Fruit fly (Drosophila melanogaster) whole organism, embryonic: ENCODE measurements around the gene CG4364.
A peak's percentile ranks its signal among the peaks of the same experiment; 100 is the strongest.

Source experiments
- Awh ChIP-seq: fragments of 200-800 bp; sonication (Bioruptor generic); IDR thresholded peaks from 2 replicates; pipeline ENCODE4, ENCODE4 v1.3.6; 2022; ENCODE audit warnings: missing biosample characterization, missing genetic modification characterization
- Bdp1 ChIP-seq: fragments of 200-800 bp; sonication (Bioruptor generic); optimal IDR thresholded peaks from 3 replicates; lab custom pipeline; 2016; ENCODE audit warnings: missing biosample characterization, missing genetic modification characterization
- CG10431 ChIP-seq: fragments of 200-800 bp; sonication (Bioruptor generic); optimal IDR thresholded peaks from 3 replicates; lab custom pipeline; 2018; ENCODE audit warnings: missing biosample characterization, mild to moderate bottlenecking, missing genetic modification characterization
- CG11560 ChIP-seq: fragments of 200-800 bp; sonication (Bioruptor generic); IDR thresholded peaks from 3 replicates; pipeline ENCODE4 v1.3.6; 2022; ENCODE audit warnings: missing biosample characterization, missing genetic modification characterization
- CG12299 ChIP-seq: fragments of 200-800 bp; sonication (Bioruptor generic); optimal IDR thresholded peaks from 2 replicates; lab custom pipeline; 2018; ENCODE audit warnings: missing biosample characterization, mild to moderate bottlenecking, missing genetic modification characterization
- CG12391 ChIP-seq: fragments of 200-800 bp; sonication (Bioruptor generic); optimal IDR thresholded peaks from 3 replicates; lab custom pipeline; 2018; ENCODE audit warnings: missing biosample characterization, mild to moderate bottlenecking, missing genetic modification characterization, moderate library complexity
- CG2129 ChIP-seq: fragments of 200-800 bp; sonication (Bioruptor generic); IDR thresholded peaks from 2 replicates; pipeline ENCODE4 v1.3.6; 2022; ENCODE audit warnings: missing biosample characterization, missing genetic modification characterization; ENCODE audit not compliant: partially characterized antibody
- CG2199 ChIP-seq: fragments of 200-800 bp; sonication (Bioruptor generic); IDR thresholded peaks from 3 replicates; pipeline ENCODE4 v1.3.6; 2022; ENCODE audit warnings: missing biosample characterization, missing genetic modification characterization
- CG2889 ChIP-seq: fragments of 200-800 bp; sonication (Bioruptor generic); IDR thresholded peaks from 3 replicates; pipeline ENCODE4 v1.3.6; 2022; ENCODE audit warnings: missing biosample characterization, missing genetic modification characterization
- CG3163 ChIP-seq: fragments of 200-800 bp; sonication (Bioruptor generic); optimal IDR thresholded peaks from 3 replicates; lab custom pipeline; 2016; ENCODE audit warnings: missing biosample characterization, missing genetic modification characterization
- CG32772 ChIP-seq: fragments of 200-800 bp; sonication (Bioruptor generic); IDR thresholded peaks from 2 replicates; pipeline ENCODE4 v1.3.6; 2022; ENCODE audit warnings: missing biosample characterization, missing genetic modification characterization
- CG3995 ChIP-seq: fragments of 200-800 bp; sonication (Bioruptor generic); optimal IDR thresholded peaks from 3 replicates; lab custom pipeline; 2016; ENCODE audit warnings: missing biosample characterization, missing genetic modification characterization
- CG4707 ChIP-seq: fragments of 200-800 bp; sonication (Bioruptor generic); optimal IDR thresholded peaks from 2 replicates; lab custom pipeline; 2018; ENCODE audit warnings: missing biosample characterization, mild to moderate bottlenecking, missing genetic modification characterization, moderate library complexity
- CG6175 ChIP-seq: fragments of 200-800 bp; sonication (Bioruptor generic); IDR thresholded peaks from 3 replicates; pipeline ENCODE4 v1.3.6; 2022; ENCODE audit warnings: missing biosample characterization, missing genetic modification characterization
- CG6765 ChIP-seq: fragments of 200-800 bp; sonication (Bioruptor generic); optimal IDR thresholded peaks from 3 replicates; lab custom pipeline; 2017; ENCODE audit warnings: missing biosample characterization, mild to moderate bottlenecking, missing genetic modification characterization
- CG7987 ChIP-seq: fragments of 200-800 bp; sonication (Bioruptor generic); optimal IDR thresholded peaks from 2 replicates; lab custom pipeline; 2018; ENCODE audit warnings: missing biosample characterization, mild to moderate bottlenecking, missing genetic modification characterization, moderate library complexity
- CG8944 ChIP-seq: fragments of 200-800 bp; sonication (Bioruptor generic); optimal IDR thresholded peaks from 3 replicates; lab custom pipeline; 2016; ENCODE audit warnings: missing biosample characterization, missing genetic modification characterization
- Dbx ChIP-seq: fragments of 200-800 bp; sonication (Bioruptor generic); IDR thresholded peaks from 3 replicates; pipeline ENCODE4 v1.3.6; 2022; ENCODE audit warnings: missing biosample characterization, missing genetic modification characterization
- ERR ChIP-seq: fragments of 200-800 bp; sonication (Bioruptor generic); optimal IDR thresholded peaks from 2 replicates; lab custom pipeline; 2016; ENCODE audit warnings: missing biosample characterization, missing genetic modification characterization
- Fer1 ChIP-seq: fragments of 200-800 bp; sonication (Bioruptor generic); optimal IDR thresholded peaks from 2 replicates; lab custom pipeline; 2017; ENCODE audit warnings: missing biosample characterization, mild to moderate bottlenecking, missing genetic modification characterization
- Fer2 ChIP-seq: fragments of 200-800 bp; sonication (Bioruptor generic); optimal IDR thresholded peaks from 2 replicates; lab custom pipeline; 2018; ENCODE audit warnings: missing biosample characterization, mild to moderate bottlenecking, missing genetic modification characterization, moderate library complexity
- HLH54F ChIP-seq: fragments of 200-800 bp; sonication (Bioruptor generic); optimal IDR thresholded peaks from 3 replicates; lab custom pipeline; 2016; ENCODE audit warnings: missing biosample characterization, missing genetic modification characterization
- Hand ChIP-seq: fragments of 200-800 bp; sonication (Bioruptor generic); optimal IDR thresholded peaks from 2 replicates; lab custom pipeline; 2017; ENCODE audit warnings: mild to moderate bottlenecking, missing biosample characterization, missing genetic modification reagents, missing genetic modification characterization
- HmgD ChIP-seq: fragments of 200-800 bp; sonication (Bioruptor generic); optimal IDR thresholded peaks from 3 replicates; lab custom pipeline; 2016; ENCODE audit warnings: missing biosample characterization, missing genetic modification characterization
- Hmr ChIP-seq: fragments of 200-800 bp; sonication (Bioruptor generic); optimal IDR thresholded peaks from 3 replicates; lab custom pipeline; 2017; ENCODE audit warnings: mild to moderate bottlenecking, missing biosample characterization, missing genetic modification reagents, missing genetic modification characterization
- Hsf ChIP-seq: fragments of 200-800 bp; sonication (Bioruptor generic); optimal IDR thresholded peaks from 3 replicates; lab custom pipeline; 2016; ENCODE audit warnings: missing biosample characterization, missing genetic modification characterization
- Mad ChIP-seq: fragments of 200-800 bp; sonication (Bioruptor generic); optimal IDR thresholded peaks from 2 replicates; lab custom pipeline; 2016; ENCODE audit warnings: missing biosample characterization, missing genetic modification characterization
- Myb ChIP-seq: fragments of 200-800 bp; sonication (Bioruptor generic); optimal IDR thresholded peaks from 2 replicates; lab custom pipeline; 2016; ENCODE audit warnings: missing biosample characterization, missing genetic modification characterization
- NC2α ChIP-seq: fragments of 200-800 bp; sonication (Bioruptor generic); optimal IDR thresholded peaks from 2 replicates; lab custom pipeline; 2016; ENCODE audit warnings: missing biosample characterization, missing genetic modification characterization
- Neu2 ChIP-seq: fragments of 200-800 bp; sonication (Bioruptor generic); optimal IDR thresholded peaks from 3 replicates; lab custom pipeline; 2016; ENCODE audit warnings: missing biosample characterization, missing genetic modification characterization, borderline replicate concordance
- Ravus ChIP-seq: fragments of 200-800 bp; sonication (Bioruptor generic); IDR thresholded peaks from 2 replicates; pipeline ENCODE4 v1.3.6; 2022; ENCODE audit warnings: missing biosample characterization, missing genetic modification characterization
- Spps ChIP-seq: fragments of 200-800 bp; sonication (Bioruptor generic); optimal IDR thresholded peaks from 2 replicates; lab custom pipeline; 2018; ENCODE audit warnings: missing biosample characterization, mild to moderate bottlenecking, missing genetic modification characterization
- Trl ChIP-seq, 3 experiments: fragments of >200 bp in 2 of 3; fragments of 200-800 bp in 1 of 3; sonication (Bioruptor generic) in 1 of 3; optimal IDR thresholded peaks; 2 replicates in 1 of 3; 3 replicates in 2 of 3; lab custom pipeline; 2016 to 2017; ENCODE audit warnings: missing biosample characterization in 1 of 3, missing genetic modification characterization in 1 of 3
- aop ChIP-seq: fragments of 200-800 bp; sonication (Bioruptor generic); IDR thresholded peaks from 2 replicates; pipeline ENCODE4 v1.3.6; 2022; ENCODE audit warnings: missing biosample characterization, missing genetic modification characterization
- ase ChIP-seq: fragments of 200-800 bp; sonication (Bioruptor generic); IDR thresholded peaks from 3 replicates; pipeline ENCODE4 v1.3.6; 2022; ENCODE audit warnings: missing biosample characterization, missing genetic modification characterization
- ash1 ChIP-seq: fragments of 200-800 bp; sonication (Bioruptor generic); optimal IDR thresholded peaks from 2 replicates; lab custom pipeline; 2018; ENCODE audit warnings: missing biosample characterization, mild to moderate bottlenecking, missing genetic modification characterization
- az2 ChIP-seq: fragments of 200-800 bp; sonication (Bioruptor generic); optimal IDR thresholded peaks from 3 replicates; lab custom pipeline; 2016; ENCODE audit warnings: missing biosample characterization, missing genetic modification characterization
- bowl ChIP-seq: fragments of 200-800 bp; sonication (Bioruptor generic); IDR thresholded peaks from 2 replicates; pipeline ENCODE4 v1.3.6; 2022; ENCODE audit warnings: missing biosample characterization, missing genetic modification characterization
- disco-r ChIP-seq: fragments of 200-800 bp; sonication (Bioruptor generic); optimal IDR thresholded peaks from 2 replicates; lab custom pipeline; 2016; ENCODE audit warnings: missing biosample characterization, missing genetic modification characterization
- esg ChIP-seq: fragments of 200-800 bp; sonication (Bioruptor generic); conservative IDR thresholded peaks from 2 replicates; pipeline ENCODE4 v1.3.6; 2022; ENCODE audit warnings: missing biosample characterization, missing genetic modification characterization
- eve ChIP-seq, 2 experiments: fragments of >200 bp; optimal IDR thresholded peaks; 2 replicates each; lab custom pipeline; 2017; ENCODE audit warnings: missing biosample characterization in 2 of 2, missing genetic modification characterization in 2 of 2
- ewg ChIP-seq: fragments of 200-800 bp; sonication (Bioruptor generic); optimal IDR thresholded peaks from 3 replicates; lab custom pipeline; 2017; ENCODE audit warnings: mild to moderate bottlenecking, missing biosample characterization, missing genetic modification reagents, missing genetic modification characterization
- jing ChIP-seq: fragments of 200-800 bp; sonication (Bioruptor generic); optimal IDR thresholded peaks from 2 replicates; lab custom pipeline; 2018; ENCODE audit warnings: missing biosample characterization, mild to moderate bottlenecking, missing genetic modification characterization
- lbe ChIP-seq: fragments of 200-800 bp; sonication (Bioruptor generic); optimal IDR thresholded peaks from 2 replicates; lab custom pipeline; 2016; ENCODE audit warnings: missing biosample characterization, mild to moderate bottlenecking, missing genetic modification characterization
- lmd ChIP-seq: fragments of 200-800 bp; sonication (Bioruptor generic); IDR thresholded peaks from 2 replicates; pipeline ENCODE4 v1.3.6; 2022; ENCODE audit warnings: missing biosample characterization, missing genetic modification characterization
- lov ChIP-seq, 2 experiments: fragments of 200-800 bp in 1 of 2; fragments of >200 bp in 1 of 2; sonication (Bioruptor generic) in 1 of 2; IDR thresholded peaks in 1 of 2; optimal IDR thresholded peaks in 1 of 2; 2 replicates in 1 of 2; 3 replicates in 1 of 2; pipeline versions ENCODE4 v1.3.6 to Lab custom; 2017 to 2022; ENCODE audit warnings: missing biosample characterization in 1 of 2, missing genetic modification characterization in 1 of 2
- org-1 ChIP-seq: fragments of 200-800 bp; sonication (Bioruptor generic); optimal IDR thresholded peaks from 2 replicates; lab custom pipeline; 2017; ENCODE audit warnings: missing biosample characterization, missing genetic modification characterization
- sr ChIP-seq: fragments of 200-800 bp; sonication (Bioruptor generic); IDR thresholded peaks from 3 replicates; pipeline ENCODE4 v1.3.6; 2022; ENCODE audit warnings: missing biosample characterization, missing genetic modification characterization
- twi ChIP-seq: fragments of 200-800 bp; optimal IDR thresholded peaks from 2 replicates; lab custom pipeline; 2019; ENCODE audit warnings: missing biosample characterization, mild to moderate bottlenecking, missing genetic modification characterization, moderate library complexity
- vvl ChIP-seq: fragments of 200-800 bp; sonication (Bioruptor generic); IDR thresholded peaks from 2 replicates; pipeline ENCODE4 v1.3.6; 2022; ENCODE audit warnings: missing biosample characterization, missing genetic modification characterization

CG4364 gene

DNA sequence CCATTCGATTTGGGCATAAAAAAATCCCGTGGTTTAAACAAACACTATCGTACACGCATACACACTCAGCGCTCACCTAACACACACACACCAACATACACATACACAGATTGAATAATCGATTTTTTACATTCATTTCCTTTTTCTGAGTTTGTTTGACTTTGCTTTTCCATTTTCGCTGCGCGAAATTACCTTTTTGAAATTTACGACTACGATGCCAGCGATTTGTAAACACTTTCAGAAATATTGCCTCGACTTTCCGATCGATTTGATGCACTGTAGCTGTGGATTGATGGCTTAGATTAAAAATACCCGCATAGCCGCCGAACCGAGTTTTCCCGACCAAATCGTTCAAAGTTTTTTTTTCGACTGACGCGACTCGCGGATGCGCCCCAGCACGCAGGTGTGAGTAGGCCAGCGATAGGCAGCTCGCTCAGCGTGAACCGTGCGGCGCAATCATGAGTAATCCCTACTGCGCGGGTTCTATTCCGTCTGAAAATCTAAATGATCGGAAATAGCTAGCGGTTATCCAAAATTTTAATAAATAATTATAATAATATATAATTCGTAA lies 12.1 kb downstream of the CG4364 start, which contains the start of gene Pka-C1 (continued):
- TF ChIP-seq ewg (GFP tag; lab: Kevin White, UChicago) (peak; percentile 77), vvl (peak; percentile 35), disco-r (GFP tag; lab: Kevin White, UChicago) (no peak), az2 (GFP tag; lab: Kevin White, UChicago) (peak; percentile 11), Fer2 (tag; lab: Kevin White, UChicago) (no peak), CG11560 (peak; percentile 69; the same call in 2 of the 3 replicates), Bdp1 (no peak), CG4707 (GFP tag; lab: Kevin White, UChicago) (no peak), jing (GFP tag; lab: Kevin White, UChicago) (no peak), aop (GFP tag; lab: Robert Waterston, UW) (0 out of 2 replicates have a peak, but pooled peaks have one; percentile 41), CG2889 (GFP tag; lab: Robert Waterston, UW) (no peak), Ravus (no peak), CG7987 (GFP tag; lab: Kevin White, UChicago) (no peak), lov (optimal IDR thresholded peaks at IDR 0.05; lab: Kevin White, UChicago) (no peak), lov (GFP tag; IDR thresholded peaks at IDR 0.05; lab: Robert Waterston, UW) (0 out of 3 replicates have a peak, but pooled peaks have one; percentile 24), ash1 (GFP tag; lab: Kevin White, UChicago) (no peak), CG6175 (GFP tag; lab: Robert Waterston, UW) (peak; percentile 54; the same call in 1 of the 3 replicates), Fer1 (GFP tag; lab: Kevin White, UChicago) (peak; percentile 59), ase (GFP tag; lab: Robert Waterston, UW) (0 out of 3 replicates have a peak, but pooled peaks have one; percentile 14), CG2199 (GFP tag; lab: Robert Waterston, UW) (0 out of 3 replicates have a peak, but pooled peaks have one; percentile 49), CG10431 (no peak), Myb (GFP tag; lab: Kevin White, UChicago) (no peak), HLH54F (no peak), eve (GFP tag; optimal IDR thresholded peaks at IDR 0.05; lab: Kevin White, UChicago) (peak in 1 of 2 experiments; percentile 83), Trl (optimal IDR thresholded peaks at IDR 0.05; lab: Kevin White, UChicago) (no peak), Trl (GFP tag; optimal IDR thresholded peaks at IDR 0.05; lab: Kevin White, UChicago) (no peak), CG12391 (tag; lab: Kevin White, UChicago) (peak; percentile 44), HmgD (peak; percentile 74), twi (no peak), ERR (no peak), CG8944 (no peak), Awh (GFP tag; lab: Robert Waterston, UW) (no peak), Dbx (GFP tag; lab: Robert Waterston, UW) (peak; percentile 62; the same call in 2 of the 3 replicates), CG3995 (no peak), esg (GFP tag; lab: Robert Waterston, UW) (no peak), CG2129 (no peak), bowl (GFP tag; lab: Robert Waterston, UW) (no peak), CG12299 (tag; lab: Kevin White, UChicago) (no peak), CG6765 (GFP tag; lab: Kevin White, UChicago) (peak; percentile 36), CG3163 (GFP tag; lab: Kevin White, UChicago) (no peak), Mad (GFP tag; lab: Kevin White, UChicago) (no peak), lmd (GFP tag; lab: Robert Waterston, UW) (peak; percentile 53), Spps (tag; lab: Kevin White, UChicago) (no peak), Hmr (peak; percentile 61), lbe (no peak), NC2α (no peak), sr (GFP tag; lab: Robert Waterston, UW) (peak; percentile 35; the same call in 1 of the 3 replicates), Hand (GFP tag; lab: Kevin White, UChicago) (no peak), Hsf (GFP tag; lab: Kevin White, UChicago) (no peak), Neu2 (GFP tag; lab: Kevin White, UChicago) (no peak), CG32772 (peak; percentile 90), org-1 (GFP tag; lab: Kevin White, UChicago) (peak; percentile 25)
